Fruit fly (Drosophila melanogaster) whole organism, embryonic: ENCODE measurements around the gene GstD8.

Experiments used
- Awh ChIP-seq: fragments of 200-800 bp; sonication (Bioruptor generic); IDR thresholded peaks from 2 replicates; pipeline ENCODE4, ENCODE4 v1.3.6; 2022; ENCODE audit warnings: missing biosample characterization, missing genetic modification characterization
- Blimp-1 ChIP-seq: fragments of 200-800 bp; sonication (Bioruptor generic); optimal IDR thresholded peaks from 3 replicates; lab custom pipeline; 2018; ENCODE audit warnings: missing biosample characterization, missing genetic modification characterization, mild to moderate bottlenecking, moderate library complexity, missing genetic modification reagents
- CG10959 ChIP-seq: fragments of 200-800 bp; sonication (Bioruptor generic); IDR thresholded peaks from 2 replicates; pipeline ENCODE4 v1.3.6; 2022; ENCODE audit warnings: missing biosample characterization, missing genetic modification characterization
- CG12236 ChIP-seq: fragments of 200-800 bp; sonication (Bioruptor generic); optimal IDR thresholded peaks from 2 replicates; lab custom pipeline; 2016; ENCODE audit warnings: missing biosample characterization, missing genetic modification characterization
- CG13424 ChIP-seq: fragments of 200-800 bp; sonication (Bioruptor generic); optimal IDR thresholded peaks from 2 replicates; lab custom pipeline; 2019; ENCODE audit warnings: missing biosample characterization, mild to moderate bottlenecking, missing genetic modification characterization, moderate library complexity
- CG14860 ChIP-seq: fragments of 200-800 bp; sonication (Bioruptor generic); IDR thresholded peaks from 3 replicates; pipeline ENCODE4 v1.3.6; 2022; ENCODE audit warnings: missing biosample characterization, missing genetic modification characterization; ENCODE audit not compliant: partially characterized antibody
- CG15011 ChIP-seq: fragments of 200-800 bp; sonication (Bioruptor generic); optimal IDR thresholded peaks from 3 replicates; lab custom pipeline; 2018; ENCODE audit warnings: missing biosample characterization, mild to moderate bottlenecking, missing genetic modification characterization
- CG1602 ChIP-seq: fragments of 200-800 bp; sonication (Bioruptor generic); optimal IDR thresholded peaks from 3 replicates; lab custom pipeline; 2016; ENCODE audit warnings: missing biosample characterization, missing genetic modification characterization
- CG1603 ChIP-seq: fragments of 200-800 bp; sonication (Bioruptor generic); optimal IDR thresholded peaks from 2 replicates; lab custom pipeline; 2019; ENCODE audit warnings: missing biosample characterization, mild to moderate bottlenecking, missing genetic modification characterization, moderate library complexity
- CG2116 ChIP-seq: fragments of 200-800 bp; sonication (Bioruptor generic); optimal IDR thresholded peaks from 3 replicates; lab custom pipeline; 2018; ENCODE audit warnings: missing biosample characterization, mild to moderate bottlenecking, missing genetic modification characterization
- CG2875 ChIP-seq: fragments of 200-800 bp; sonication (Bioruptor generic); optimal IDR thresholded peaks from 2 replicates; lab custom pipeline; 2017; ENCODE audit warnings: missing biosample characterization, mild to moderate bottlenecking, missing genetic modification characterization, missing genetic modification reagents
- CG32532 ChIP-seq: fragments of 200-800 bp; sonication (Bioruptor generic); IDR thresholded peaks from 2 replicates; pipeline ENCODE4 v1.3.6; 2022; ENCODE audit warnings: missing biosample characterization, missing genetic modification characterization
- CG3407 ChIP-seq: fragments of 200-800 bp; sonication (Bioruptor generic); optimal IDR thresholded peaks from 2 replicates; lab custom pipeline; 2018; ENCODE audit warnings: missing biosample characterization, mild to moderate bottlenecking, missing genetic modification characterization
- CG34422 ChIP-seq: fragments of 200-800 bp; sonication (Bioruptor generic); IDR thresholded peaks from 3 replicates; pipeline ENCODE4 v1.3.6; 2022; ENCODE audit warnings: missing biosample characterization, missing genetic modification characterization
- CG3995 ChIP-seq: fragments of 200-800 bp; sonication (Bioruptor generic); optimal IDR thresholded peaks from 3 replicates; lab custom pipeline; 2016; ENCODE audit warnings: missing biosample characterization, missing genetic modification characterization
- CG7963 ChIP-seq: fragments of 200-800 bp; sonication (Bioruptor generic); IDR thresholded peaks from 3 replicates; pipeline ENCODE4 v1.3.6; 2022; ENCODE audit warnings: missing biosample characterization, missing genetic modification characterization; ENCODE audit not compliant: partially characterized antibody
- CG7987 ChIP-seq: fragments of 200-800 bp; sonication (Bioruptor generic); optimal IDR thresholded peaks from 2 replicates; lab custom pipeline; 2018; ENCODE audit warnings: missing biosample characterization, mild to moderate bottlenecking, missing genetic modification characterization, moderate library complexity
- CG8765 ChIP-seq: fragments of 200-800 bp; sonication (Bioruptor generic); IDR thresholded peaks from 2 replicates; pipeline ENCODE4 v1.3.6; 2022; ENCODE audit warnings: missing biosample characterization, missing genetic modification characterization
- CG9727 ChIP-seq: fragments of 200-800 bp; sonication (Bioruptor generic); optimal IDR thresholded peaks from 3 replicates; lab custom pipeline; 2017; ENCODE audit warnings: missing biosample characterization, mild to moderate bottlenecking, missing genetic modification characterization
- D19B ChIP-seq: fragments of 200-800 bp; sonication (Bioruptor generic); optimal IDR thresholded peaks from 2 replicates; lab custom pipeline; 2017; ENCODE audit warnings: missing biosample characterization, mild to moderate bottlenecking, missing genetic modification characterization
- Dek ChIP-seq: fragments of 200-800 bp; sonication (Bioruptor generic); optimal IDR thresholded peaks from 3 replicates; lab custom pipeline; 2019; ENCODE audit warnings: missing biosample characterization, mild to moderate bottlenecking, missing genetic modification characterization, moderate library complexity
- Dll ChIP-seq: fragments of 200-800 bp; sonication (Bioruptor generic); IDR thresholded peaks from 4 replicates; pipeline ENCODE4 v1.3.6; 2022; ENCODE audit warnings: missing biosample characterization, missing genetic modification characterization; ENCODE audit not compliant: partially characterized antibody
- Dref ChIP-seq: fragments of 200-800 bp; sonication (Bioruptor generic); IDR thresholded peaks from 2 replicates; pipeline ENCODE4 v1.3.6; 2022; ENCODE audit warnings: missing biosample characterization, missing genetic modification characterization
- Ets65A ChIP-seq: fragments of 200-800 bp; sonication (Bioruptor generic); peaks from one replicate; lab custom pipeline; 2016; ENCODE audit warnings: missing biosample characterization, missing genetic modification characterization
- Hr51 ChIP-seq, 2 experiments: fragments of 200-800 bp; sonication (Bioruptor generic); optimal IDR thresholded peaks; 2 replicates in 1 of 2; 3 replicates in 1 of 2; lab custom pipeline; 2016 to 2018; ENCODE audit warnings: missing biosample characterization in 2 of 2, missing genetic modification characterization in 2 of 2, mild to moderate bottlenecking in 1 of 2, moderate library complexity in 1 of 2
- MESR4 ChIP-seq: fragments of 200-800 bp; sonication (Bioruptor generic); optimal IDR thresholded peaks from 2 replicates; lab custom pipeline; 2018; ENCODE audit warnings: missing biosample characterization, mild to moderate bottlenecking, missing genetic modification characterization, moderate library complexity
- Neu2 ChIP-seq: fragments of 200-800 bp; sonication (Bioruptor generic); optimal IDR thresholded peaks from 3 replicates; lab custom pipeline; 2016; ENCODE audit warnings: missing biosample characterization, missing genetic modification characterization, borderline replicate concordance
- NfI ChIP-seq: fragments of 200-800 bp; sonication (Bioruptor generic); optimal IDR thresholded peaks from 3 replicates; lab custom pipeline; 2018; ENCODE audit warnings: missing biosample characterization, mild to moderate bottlenecking, missing genetic modification characterization, moderate library complexity
- TFAM ChIP-seq: fragments of 200-800 bp; sonication (Bioruptor generic); optimal IDR thresholded peaks from 2 replicates; lab custom pipeline; 2017; ENCODE audit warnings: missing biosample characterization, missing genetic modification characterization, inconsistent platforms
- Tbp ChIP-seq: fragments of >200 bp; optimal IDR thresholded peaks from 2 replicates; lab custom pipeline; 2018; ENCODE audit warnings: missing biosample characterization, missing genetic modification characterization
- Vsx1 ChIP-seq: fragments of 200-800 bp; sonication (Bioruptor generic); optimal IDR thresholded peaks from 2 replicates; lab custom pipeline; 2017; ENCODE audit warnings: missing biosample characterization, mild to moderate bottlenecking, missing genetic modification characterization, missing genetic modification reagents
- abd-A ChIP-seq: fragments of 200-800 bp; sonication (Bioruptor generic); optimal IDR thresholded peaks from 3 replicates; lab custom pipeline; 2019; ENCODE audit warnings: missing biosample characterization, mild to moderate bottlenecking, missing genetic modification characterization, moderate library complexity
- cato ChIP-seq: fragments of 200-800 bp; sonication (Bioruptor generic); optimal IDR thresholded peaks from 2 replicates; lab custom pipeline; 2016; ENCODE audit warnings: missing biosample characterization, missing genetic modification characterization, borderline replicate concordance
- chn ChIP-seq: fragments of 200-800 bp; sonication (Bioruptor generic); optimal IDR thresholded peaks from 2 replicates; lab custom pipeline; 2016; ENCODE audit warnings: missing biosample characterization, missing genetic modification characterization
- disco-r ChIP-seq: fragments of 200-800 bp; sonication (Bioruptor generic); optimal IDR thresholded peaks from 2 replicates; lab custom pipeline; 2016; ENCODE audit warnings: missing biosample characterization, missing genetic modification characterization
- kni ChIP-seq: fragments of 200-800 bp; sonication (Bioruptor generic); optimal IDR thresholded peaks from 3 replicates; lab custom pipeline; 2017; ENCODE audit warnings: mild to moderate bottlenecking, missing biosample characterization, missing genetic modification reagents, missing genetic modification characterization
- knrl ChIP-seq: fragments of 200-800 bp; sonication (Bioruptor generic); IDR thresholded peaks from 3 replicates; pipeline ENCODE4 v1.3.6; 2022; ENCODE audit warnings: missing biosample characterization, missing genetic modification characterization; ENCODE audit not compliant: partially characterized antibody
- nerfin-1 ChIP-seq: fragments of 200-800 bp; sonication (Bioruptor generic); optimal IDR thresholded peaks from 3 replicates; lab custom pipeline; 2019; ENCODE audit warnings: missing biosample characterization, mild to moderate bottlenecking, missing genetic modification characterization, moderate library complexity
- oc ChIP-seq: fragments of 200-800 bp; sonication (Bioruptor generic); optimal IDR thresholded peaks from 2 replicates; lab custom pipeline; 2018; ENCODE audit warnings: missing biosample characterization, mild to moderate bottlenecking, missing genetic modification characterization, moderate library complexity
- pros ChIP-seq: fragments of 200-800 bp; sonication (Bioruptor generic); optimal IDR thresholded peaks from 3 replicates; lab custom pipeline; 2019; ENCODE audit warnings: missing biosample characterization, mild to moderate bottlenecking, missing genetic modification characterization, moderate library complexity
- rib ChIP-seq: fragments of 200-800 bp; sonication (Bioruptor generic); IDR thresholded peaks from 2 replicates; pipeline ENCODE4 v1.3.6; 2022; ENCODE audit warnings: missing biosample characterization, missing genetic modification characterization
- seq ChIP-seq: fragments of 200-800 bp; sonication (Bioruptor generic); IDR thresholded peaks from 2 replicates; pipeline ENCODE4 v1.3.6; 2022; ENCODE audit warnings: missing biosample characterization, missing genetic modification characterization
- sqz ChIP-seq: fragments of 200-800 bp; sonication (Bioruptor generic); optimal IDR thresholded peaks from 3 replicates; lab custom pipeline; 2018; ENCODE audit warnings: missing biosample characterization, mild to moderate bottlenecking, missing genetic modification characterization
- trh ChIP-seq: fragments of 200-800 bp; sonication (Bioruptor generic); optimal IDR thresholded peaks from 2 replicates; lab custom pipeline; 2016; ENCODE audit warnings: missing biosample characterization, missing genetic modification characterization
- twi ChIP-seq: fragments of 200-800 bp; optimal IDR thresholded peaks from 2 replicates; lab custom pipeline; 2019; ENCODE audit warnings: missing biosample characterization, mild to moderate bottlenecking, missing genetic modification characterization, moderate library complexity
- unpg ChIP-seq: fragments of 200-800 bp; sonication (Bioruptor generic); optimal IDR thresholded peaks from 3 replicates; lab custom pipeline; 2018; ENCODE audit warnings: missing biosample characterization, mild to moderate bottlenecking, missing genetic modification characterization, moderate library complexity
- usp ChIP-seq: fragments of >200 bp; optimal IDR thresholded peaks from 2 replicates; lab custom pipeline; 2017; ENCODE audit warnings: missing biosample characterization, missing genetic modification characterization
- vfl ChIP-seq: fragments of 200-800 bp; sonication (Bioruptor generic); optimal IDR thresholded peaks from 2 replicates; lab custom pipeline; 2016; ENCODE audit warnings: missing biosample characterization, missing genetic modification characterization
- zen ChIP-seq: fragments of 200-800 bp; sonication (Bioruptor generic); optimal IDR thresholded peaks from 3 replicates; lab custom pipeline; 2018; ENCODE audit warnings: missing biosample characterization, mild to moderate bottlenecking, missing genetic modification characterization, moderate library complexity

The GstD8 gene

DNA sequence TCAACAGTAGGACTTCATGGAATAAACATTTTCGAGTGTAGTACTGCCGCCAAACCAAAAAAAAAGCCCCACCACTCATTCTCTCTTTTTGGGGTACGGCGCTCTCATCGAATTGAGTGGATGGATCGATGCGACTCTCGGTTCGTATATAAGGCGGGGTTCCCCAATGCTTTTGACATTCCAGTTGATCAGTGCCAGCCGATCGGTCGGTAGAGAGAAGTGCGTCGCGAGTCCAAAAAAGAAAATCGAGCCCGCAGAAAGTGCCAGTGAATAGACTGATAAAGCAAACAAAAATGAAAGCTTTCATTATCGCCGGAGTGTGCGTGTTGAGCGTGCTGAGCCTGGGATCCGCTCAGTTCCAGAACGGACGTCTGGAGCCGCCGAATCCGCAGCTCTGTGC, 20.0 kb upstream of the GstD8 start, which contains the start of gene CG4115 (continued):
- TF ChIP-seq CG7987 (no peak), chn (GFP tag; lab: Kevin White, UChicago) (no peak), Neu2 (GFP tag; lab: Kevin White, UChicago) (no peak), MESR4 (GFP tag; lab: Kevin White, UChicago) (no peak), usp (GFP tag; lab: Kevin White, UChicago) (no peak), pros (GFP tag; lab: Kevin White, UChicago) (no peak)

DNA sequence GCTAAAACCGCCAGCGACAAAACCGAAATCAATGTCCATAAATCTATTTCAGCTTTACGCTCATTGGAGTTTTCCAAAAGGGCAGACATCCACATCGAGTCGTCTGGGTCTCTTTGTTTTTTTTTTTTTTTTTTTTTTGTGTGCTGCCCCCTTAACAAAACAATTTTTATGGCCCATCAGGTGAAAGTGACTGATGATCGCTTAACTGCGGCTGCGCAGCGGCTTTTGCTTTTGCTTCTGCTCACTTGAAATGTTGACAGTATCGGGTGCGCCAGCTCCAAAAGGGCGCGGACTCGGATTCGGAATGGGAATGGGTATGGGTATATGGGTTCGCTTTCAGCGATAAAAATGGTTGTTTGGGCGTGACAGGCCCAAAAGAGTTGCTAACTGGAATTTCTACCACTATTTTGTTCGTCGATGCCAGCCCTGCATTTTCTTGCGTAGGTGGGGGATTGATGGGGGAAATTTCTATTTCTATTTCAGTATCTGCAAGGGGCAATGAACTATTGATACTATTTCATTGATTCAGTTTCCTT, 17.8 kb upstream of the GstD8 start:
- TF ChIP-seq D19B (GFP tag; lab: Kevin White, UChicago), result no peak
- no peak for TF ChIP-seq zen
- TF ChIP-seq kni (GFP tag; lab: Kevin White, UChicago), result peak; percentile 92
- no peak for TF ChIP-seq disco-r (GFP tag; lab: Kevin White, UChicago)
- TF ChIP-seq Awh (GFP tag; lab: Robert Waterston, UW), result 0 out of 2 replicates have a peak, but pooled peaks have one; percentile 21
- TF ChIP-seq vfl, result no peak
- no peak for TF ChIP-seq CG8765 (GFP tag; lab: Robert Waterston, UW)
- TF ChIP-seq rib (GFP tag; lab: Robert Waterston, UW), result no peak
- TF ChIP-seq CG34422, result no peak
- no peak for TF ChIP-seq twi (tag; lab: Kevin White, UChicago)
- TF ChIP-seq Dek, result no peak
- TF ChIP-seq CG7963 (GFP tag; lab: Robert Waterston, UW), result no peak
- TF ChIP-seq CG9727, result no peak
- no peak for TF ChIP-seq CG15011
- TF ChIP-seq CG10959 (GFP tag; lab: Robert Waterston, UW), result no peak
- no peak for TF ChIP-seq CG12236 (GFP tag; lab: Kevin White, UChicago)
- TF ChIP-seq CG3995 (GFP tag; lab: Kevin White, UChicago), result no peak
- TF ChIP-seq Tbp (GFP tag; lab: Kevin White, UChicago), result no peak
- TF ChIP-seq CG3407, result no peak
- TF ChIP-seq abd-A (tag; lab: Kevin White, UChicago), result peak; percentile 33
- peak; percentile 32 for TF ChIP-seq oc (tag; lab: Kevin White, UChicago)
- TF ChIP-seq Dll (GFP tag; lab: Robert Waterston, UW), result no peak
- no peak for TF ChIP-seq nerfin-1 (tag; lab: Kevin White, UChicago)
- no peak for TF ChIP-seq Hr51 (GFP tag; optimal IDR thresholded peaks at IDR 0.05; lab: Kevin White, UChicago)
- no peak for TF ChIP-seq CG13424 (tag; lab: Kevin White, UChicago)
- no peak for TF ChIP-seq NfI
- no peak for TF ChIP-seq TFAM (GFP tag; lab: Kevin White, UChicago)
- TF ChIP-seq trh (GFP tag; lab: Kevin White, UChicago), result no peak
- no peak for TF ChIP-seq cato (GFP tag; lab: Kevin White, UChicago)
- no peak for TF ChIP-seq CG1603 (tag; lab: Kevin White, UChicago)
- no peak for TF ChIP-seq seq (GFP tag; lab: Robert Waterston, UW)
- TF ChIP-seq Vsx1, result no peak
- no peak for TF ChIP-seq knrl (GFP tag; lab: Robert Waterston, UW)
- TF ChIP-seq unpg (GFP tag; lab: Kevin White, UChicago), result no peak
- no peak for TF ChIP-seq CG2875
- no peak for TF ChIP-seq CG32532
- no peak for TF ChIP-seq Dref (GFP tag; lab: Robert Waterston, UW)
- peak; percentile 97 for TF ChIP-seq Blimp-1
- TF ChIP-seq CG14860 (GFP tag; lab: Robert Waterston, UW), result no peak
- no peak for TF ChIP-seq CG2116 (GFP tag; lab: Kevin White, UChicago)
- TF ChIP-seq sqz (GFP tag; lab: Kevin White, UChicago), result peak; percentile 73
- TF ChIP-seq Ets65A (GFP tag; lab: Kevin White, UChicago), result no peak
- TF ChIP-seq CG1602 (GFP tag; lab: Kevin White, UChicago), result no peak
